Worm (Caenorhabditis elegans) whole organism, midembryonic: ENCODE data around the gene immt-1.

Experiments used
- cog-1 ChIP-seq: sonication (generic microtip); optimal IDR thresholded peaks from 2 replicates; lab custom pipeline; 2016; ENCODE audit warnings: missing genetic modification characterization, missing compliant biosample characterization
- flt-1 ChIP-seq: fragments of 200-800 bp; sonication (Bioruptor generic); IDR thresholded peaks from 2 replicates; pipeline ENCODE4 v1.3.6; 2022; ENCODE audit warnings: missing genetic modification characterization, missing compliant biosample characterization
- klf-2 ChIP-seq: fragments of 200-800 bp; sonication (Bioruptor generic); conservative IDR thresholded peaks from 2 replicates; pipeline ENCODE4 v1.3.6; 2022; ENCODE audit warnings: missing genetic modification reagents, missing genetic modification characterization, missing compliant biosample characterization
- med-1 ChIP-seq: sonication (generic microtip); optimal IDR thresholded peaks from 2 replicates; lab custom pipeline; 2017; ENCODE audit warnings: missing genetic modification characterization, mild to moderate bottlenecking, missing compliant biosample characterization, antibody characterized with exemption, missing genetic modification reagents; ENCODE audit not compliant: insufficient read depth
- tab-1 ChIP-seq: fragments of 200-800 bp; sonication (Bioruptor generic); IDR thresholded peaks from 2 replicates; pipeline ENCODE4 v1.3.6; 2022; ENCODE audit warnings: missing genetic modification characterization, missing compliant biosample characterization

DNA sequence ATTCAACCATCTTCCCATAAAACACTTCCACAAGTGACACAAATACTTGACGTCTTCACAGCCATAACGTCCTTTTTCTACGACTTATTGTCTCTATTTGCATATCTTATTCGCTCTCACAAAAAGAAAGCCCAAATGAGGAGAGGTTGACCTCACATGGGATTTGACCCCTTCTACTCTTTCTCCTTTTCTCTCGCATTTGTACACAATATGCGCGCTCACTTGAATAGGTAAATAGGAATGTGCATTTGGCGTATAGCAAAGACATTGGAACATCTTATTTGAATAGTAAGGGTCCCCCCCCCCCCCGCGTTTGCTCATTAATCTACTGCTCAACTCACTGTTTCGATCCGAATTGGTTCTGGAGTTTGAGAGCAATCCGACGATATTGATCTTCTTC is 13.7 kb upstream of the immt-1 start:
- TF ChIP-seq flt-1 = no peak
- TF ChIP-seq cog-1 (tag; lab: Kevin White, UChicago) = no peak
- TF ChIP-seq med-1 = no peak
- no peak for TF ChIP-seq tab-1 (GFP tag; lab: Robert Waterston, UW)
- TF ChIP-seq klf-2 = no peak
